Fruit fly (Drosophila melanogaster) S2 (cell line): ENCODE data around the gene CG31248.

Experiments
- CG8478 ChIP-seq: fragments of >200 bp; optimal IDR thresholded peaks from 2 replicates; lab custom pipeline; 2018
- CTCF ChIP-seq, 2 experiments: fragments of >200 bp; optimal IDR thresholded peaks; 2 replicates each; lab custom pipeline; 2018

- TF ChIP-seq CTCF (optimal IDR thresholded peaks at IDR 0.05; lab: Kevin White, UChicago) (no peak), CG8478 (lab: Kevin White, UChicago) (no peak)
Observed at dm6 chr3R:7138058-7138457, 8.9 kb downstream of the CG31248 start.
